Worm (Caenorhabditis elegans) whole organism, L1 larva: ENCODE results near the gene C01G12.3.

Experiments used
- C04F5.9 ChIP-seq: sonication (generic microtip); optimal IDR thresholded peaks from 2 replicates; lab custom pipeline; 2016; ENCODE audit warnings: missing genetic modification characterization, missing compliant biosample characterization
- C16A3.4 ChIP-seq: fragments of 150-350 bp; optimal IDR thresholded peaks from 2 replicates; lab custom pipeline; 2014; ENCODE audit warnings: missing biosample characterization, missing genetic modification characterization
- F16B12.6 ChIP-seq: fragments of 150-350 bp; optimal IDR thresholded peaks from 2 replicates; lab custom pipeline; 2014; ENCODE audit warnings: missing biosample characterization, missing genetic modification characterization
- Y116A8C.19 ChIP-seq: sonication (generic microtip); optimal IDR thresholded peaks from 2 replicates; lab custom pipeline; 2016; ENCODE audit warnings: missing compliant biosample characterization, missing genetic modification characterization, borderline replicate concordance
- aha-1 ChIP-seq: fragments of 150-350 bp; optimal IDR thresholded peaks from 2 replicates; lab custom pipeline; 2014; ENCODE audit warnings: missing biosample characterization, missing genetic modification characterization
- ceh-63 ChIP-seq: fragments of 200-800 bp; sonication (Bioruptor generic); optimal IDR thresholded peaks from 2 replicates; lab custom pipeline; 2018; ENCODE audit warnings: mild to moderate bottlenecking, missing genetic modification characterization, missing compliant biosample characterization
- ceh-8 ChIP-seq: fragments of 200-800 bp; sonication (Bioruptor generic); optimal IDR thresholded peaks from 2 replicates; lab custom pipeline; 2018; ENCODE audit warnings: mild to moderate bottlenecking, missing genetic modification characterization, moderate library complexity, missing compliant biosample characterization
- ceh-82 ChIP-seq, 3 experiments: fragments of 150-350 bp in 1 of 3; sonication (generic microtip) in 2 of 3; optimal IDR thresholded peaks; 2 replicates each; lab custom pipeline; 2014 to 2017; ENCODE audit warnings: missing biosample characterization in 3 of 3, missing genetic modification characterization in 3 of 3
- ceh-88 ChIP-seq: fragments of 200-800 bp; sonication (Bioruptor generic); IDR thresholded peaks from 2 replicates; pipeline ENCODE4 v1.3.6; 2022; ENCODE audit warnings: missing genetic modification characterization, missing compliant biosample characterization
- ceh-90 ChIP-seq: sonication (generic microtip); optimal IDR thresholded peaks from 2 replicates; lab custom pipeline; 2016; ENCODE audit warnings: missing genetic modification characterization, missing compliant biosample characterization
- ces-1 ChIP-seq: fragments of 150-350 bp; optimal IDR thresholded peaks from 2 replicates; lab custom pipeline; 2014; ENCODE audit warnings: missing biosample characterization, missing genetic modification reagents, missing genetic modification characterization
- dpl-1 ChIP-seq, 3 experiments: fragments of 150-350 bp in 2 of 3; sonication (generic microtip) in 1 of 3; optimal IDR thresholded peaks; 2 replicates each; lab custom pipeline; 2014 to 2017; ENCODE audit warnings: missing biosample characterization in 3 of 3, missing genetic modification characterization in 3 of 3, missing genetic modification reagents in 3 of 3
- efl-1 ChIP-seq, 4 experiments: fragments of 150-350 bp; optimal IDR thresholded peaks in 3 of 4; peaks in 1 of 4; 1 replicate in 1 of 4; 2 replicates in 3 of 4; lab custom pipeline; 2014; ENCODE audit warnings: missing biosample characterization in 2 of 4, missing genetic modification characterization in 2 of 4, missing genetic modification reagents in 2 of 4
- efl-3 ChIP-seq: fragments of 200-800 bp; sonication (Bioruptor generic); optimal IDR thresholded peaks from 2 replicates; lab custom pipeline; 2018; ENCODE audit warnings: mild to moderate bottlenecking, missing genetic modification characterization, missing compliant biosample characterization
- elt-2 ChIP-seq: sonication (generic microtip); optimal IDR thresholded peaks from 2 replicates; lab custom pipeline; 2016; ENCODE audit warnings: missing genetic modification characterization, mild to moderate bottlenecking, inconsistent platforms, missing compliant biosample characterization, missing genetic modification reagents
- elt-3 ChIP-seq, 6 experiments: fragments of 150-350 bp in 1 of 6; sonication (generic microtip); optimal IDR thresholded peaks; 2 replicates each; lab custom pipeline; 2017 to 2018; ENCODE audit warnings: missing biosample characterization in 6 of 6, missing genetic modification characterization in 6 of 6, inconsistent platforms in 1 of 6
- ets-5 ChIP-seq: fragments of 200-800 bp; sonication (Bioruptor generic); IDR thresholded peaks from 2 replicates; pipeline ENCODE4 v1.3.6; 2022; ENCODE audit warnings: missing genetic modification characterization, missing compliant biosample characterization
- fkh-10 ChIP-seq: sonication (generic microtip); optimal IDR thresholded peaks from 2 replicates; lab custom pipeline; 2017; ENCODE audit warnings: missing biosample characterization, missing genetic modification reagents, missing genetic modification characterization
- fkh-8 ChIP-seq: sonication (generic microtip); optimal IDR thresholded peaks from 2 replicates; lab custom pipeline; 2016; ENCODE audit warnings: mild to moderate bottlenecking, missing genetic modification characterization, missing compliant biosample characterization
- grh-1 ChIP-seq: fragments of 200-800 bp; sonication (Bioruptor generic); IDR thresholded peaks from 2 replicates; pipeline ENCODE4 v1.3.6; 2022; ENCODE audit warnings: missing genetic modification reagents, missing genetic modification characterization, missing compliant biosample characterization
- hlh-4 ChIP-seq: sonication (generic microtip); optimal IDR thresholded peaks from 2 replicates; lab custom pipeline; 2016; ENCODE audit warnings: mild to moderate bottlenecking, missing genetic modification characterization, missing compliant biosample characterization
- hpl-2 ChIP-seq: fragments of 150-350 bp; optimal IDR thresholded peaks from 2 replicates; lab custom pipeline; 2014; ENCODE audit warnings: missing biosample characterization, missing genetic modification reagents, missing genetic modification characterization
- irx-1 ChIP-seq: sonication (generic microtip); optimal IDR thresholded peaks from 2 replicates; lab custom pipeline; 2016; ENCODE audit warnings: missing genetic modification characterization, missing compliant biosample characterization
- isw-1 ChIP-seq: fragments of 200-800 bp; sonication (Bioruptor generic); IDR thresholded peaks from 2 replicates; pipeline ENCODE4 v1.3.6; 2022; ENCODE audit warnings: missing genetic modification characterization, missing compliant biosample characterization
- jun-1 ChIP-seq: fragments of 150-350 bp; optimal IDR thresholded peaks from 2 replicates; lab custom pipeline; 2014; ENCODE audit warnings: missing biosample characterization, missing genetic modification reagents, missing genetic modification characterization
- lin-13 ChIP-seq: fragments of 150-350 bp; optimal IDR thresholded peaks from 2 replicates; lab custom pipeline; 2014; ENCODE audit warnings: missing biosample characterization, missing genetic modification reagents, missing genetic modification characterization
- lin-14 ChIP-seq: fragments of 200-800 bp; sonication (Bioruptor generic); optimal IDR thresholded peaks from 2 replicates; lab custom pipeline; 2018; ENCODE audit warnings: mild to moderate bottlenecking, missing genetic modification characterization, moderate library complexity, missing compliant biosample characterization
- lin-15B ChIP-seq: fragments of 150-350 bp; sonication (generic microtip); optimal IDR thresholded peaks from 3 replicates; lab custom pipeline; 2014; ENCODE audit warnings: missing biosample characterization, missing genetic modification characterization
- lin-35 ChIP-seq, 2 experiments: fragments of 150-350 bp; optimal IDR thresholded peaks; 2 replicates each; lab custom pipeline; 2014; ENCODE audit warnings: missing biosample characterization in 2 of 2, missing genetic modification characterization in 2 of 2, missing genetic modification reagents in 2 of 2
- lir-3 ChIP-seq: sonication (generic microtip); optimal IDR thresholded peaks from 2 replicates; lab custom pipeline; 2016; ENCODE audit warnings: mild to moderate bottlenecking, missing genetic modification characterization, moderate library complexity, missing compliant biosample characterization; ENCODE audit not compliant: poor library complexity
- lsy-2 ChIP-seq, 2 experiments: fragments of 150-350 bp; optimal IDR thresholded peaks; 2 replicates each; lab custom pipeline; 2014; ENCODE audit warnings: missing biosample characterization in 2 of 2, missing genetic modification characterization in 2 of 2
- mab-9 ChIP-seq: fragments of 200-800 bp; sonication (Bioruptor generic); IDR thresholded peaks from 2 replicates; pipeline ENCODE4 v1.3.6; 2022; ENCODE audit warnings: missing genetic modification reagents, missing genetic modification characterization, missing compliant biosample characterization
- nhr-19 ChIP-seq: fragments of 200-800 bp; sonication (Bioruptor generic); conservative IDR thresholded peaks from 2 replicates; pipeline ENCODE4 v1.3.6; 2022; ENCODE audit warnings: missing genetic modification characterization, missing compliant biosample characterization
- nhr-20 ChIP-seq: sonication (generic microtip); optimal IDR thresholded peaks from 2 replicates; lab custom pipeline; 2016; ENCODE audit warnings: mild to moderate bottlenecking, missing genetic modification characterization, missing compliant biosample characterization
- nhr-47 ChIP-seq: sonication (generic microtip); optimal IDR thresholded peaks from 2 replicates; lab custom pipeline; 2016; ENCODE audit warnings: mild to moderate bottlenecking, missing genetic modification characterization, moderate library complexity, missing compliant biosample characterization
- nhr-71 ChIP-seq: sonication (generic microtip); optimal IDR thresholded peaks from 2 replicates; lab custom pipeline; 2016; ENCODE audit warnings: mild to moderate bottlenecking, missing genetic modification characterization, moderate library complexity, missing compliant biosample characterization
- nhr-77 ChIP-seq: fragments of 150-350 bp; optimal IDR thresholded peaks from 2 replicates; lab custom pipeline; 2014; ENCODE audit warnings: missing biosample characterization, missing genetic modification characterization
- nhr-85 ChIP-seq: sonication (generic microtip); peaks from one replicate; lab custom pipeline; 2016; ENCODE audit warnings: missing genetic modification characterization, inconsistent platforms, missing compliant biosample characterization
- rnt-1 ChIP-seq: sonication (generic microtip); optimal IDR thresholded peaks from 2 replicates; lab custom pipeline; 2016; ENCODE audit warnings: mild to moderate bottlenecking, missing genetic modification characterization, moderate library complexity, missing compliant biosample characterization
- skn-1 ChIP-seq: fragments of 150-350 bp; optimal IDR thresholded peaks from 2 replicates; lab custom pipeline; 2014; ENCODE audit warnings: missing biosample characterization, missing genetic modification characterization
- sox-4 ChIP-seq: sonication (generic microtip); optimal IDR thresholded peaks from 2 replicates; lab custom pipeline; 2016; ENCODE audit warnings: missing genetic modification characterization, missing compliant biosample characterization
- sup-37 ChIP-seq: fragments of 200-800 bp; sonication (Bioruptor generic); optimal IDR thresholded peaks from 2 replicates; lab custom pipeline; 2018; ENCODE audit warnings: mild to moderate bottlenecking, missing genetic modification characterization, missing compliant biosample characterization
- swsn-7 ChIP-seq: sonication (generic microtip); optimal IDR thresholded peaks from 2 replicates; lab custom pipeline; 2016; ENCODE audit warnings: missing genetic modification characterization, missing compliant biosample characterization
- tbx-2 ChIP-seq: sonication (generic microtip); optimal IDR thresholded peaks from 2 replicates; lab custom pipeline; 2016; ENCODE audit warnings: missing genetic modification characterization, missing compliant biosample characterization
- unc-86 ChIP-seq: sonication (generic microtip); optimal IDR thresholded peaks from 2 replicates; lab custom pipeline; 2016; ENCODE audit warnings: missing genetic modification characterization, missing compliant biosample characterization
- vab-15 ChIP-seq: sonication (generic microtip); optimal IDR thresholded peaks from 2 replicates; lab custom pipeline; 2017; ENCODE audit warnings: missing genotype, mild to moderate bottlenecking, missing genetic modification characterization, missing compliant biosample characterization
- xbp-1 ChIP-seq: sonication (generic microtip); optimal IDR thresholded peaks from 2 replicates; lab custom pipeline; 2016; ENCODE audit warnings: missing genetic modification characterization, missing compliant biosample characterization
- zip-4 ChIP-seq: fragments of 200-800 bp; sonication (Bioruptor generic); optimal IDR thresholded peaks from 2 replicates; lab custom pipeline; 2018; ENCODE audit warnings: mild to moderate bottlenecking, missing genetic modification characterization, moderate library complexity, missing compliant biosample characterization
- ztf-11 ChIP-seq, 2 experiments: sonication (generic microtip); optimal IDR thresholded peaks; 2 replicates each; lab custom pipeline; 2016 to 2017; ENCODE audit warnings: missing genetic modification characterization in 2 of 2, missing biosample characterization in 1 of 2, missing compliant biosample characterization in 1 of 2
- ztf-4 ChIP-seq: fragments of 150-350 bp; optimal IDR thresholded peaks from 2 replicates; lab custom pipeline; 2014; ENCODE audit warnings: missing biosample characterization, missing genetic modification characterization

C01G12.3 gene

ce11 chrII:14561549-14562115 lies 20.5 kb downstream of the C01G12.3 start, which contains the start of gene mog-4 (continued):
- TF ChIP-seq vab-15 (peak; percentile 91), C16A3.4 (tag; lab: Kevin White, UChicago) (peak; percentile 82), ztf-4 (tag; lab: Kevin White, UChicago) (peak; percentile 63), ceh-90 (tag; lab: Kevin White, UChicago) (peak; percentile 82), Y116A8C.19 (tag; lab: Kevin White, UChicago) (peak; percentile 59), efl-3 (GFP tag; lab: Kevin White, UChicago) (peak; percentile 73), hpl-2 (GFP tag; lab: Kevin White, UChicago) (peak; percentile 19), elt-3 (tag; optimal IDR thresholded peaks at IDR 0.05; lab: Kevin White, UChicago) (peak in 2 of 6 experiments; percentile 66 to 68), nhr-20 (peak; percentile 97), fkh-8 (tag; lab: Kevin White, UChicago) (peak; percentile 98), nhr-19 (GFP tag; lab: Robert Waterston, UW) (peak; percentile 100), sox-4 (peak; percentile 93), lin-13 (GFP tag; lab: Kevin White, UChicago) (peak; percentile 71), ceh-82 (tag; optimal IDR thresholded peaks at IDR 0.05; lab: Kevin White, UChicago) (peak; percentile 61 to 74 (median 63)), lin-15B (tag; lab: Kevin White, UChicago) (peak; percentile 73), efl-1 (optimal IDR thresholded peaks at IDR 0.05; lab: Kevin White, UChicago) (peak; percentile 85 to 86), efl-1 (GFP tag; optimal IDR thresholded peaks at IDR 0.05 in 1 of 2; lab: Kevin White, UChicago) (peak; percentile 77 to 98), ceh-88 (peak; percentile 100), swsn-7 (peak; percentile 97), dpl-1 (GFP tag; optimal IDR thresholded peaks at IDR 0.05; lab: Kevin White, UChicago) (peak; percentile 74 to 83 (median 77)), skn-1 (tag; lab: Kevin White, UChicago) (peak; percentile 33), lin-14 (peak; percentile 97), sup-37 (peak; percentile 83), zip-4 (GFP tag; lab: Kevin White, UChicago) (peak; percentile 85), rnt-1 (tag; lab: Kevin White, UChicago) (peak; percentile 96), ets-5 (GFP tag; lab: Robert Waterston, UW) (peak; percentile 92; the same call in 1 of the 2 replicates), lsy-2 (tag; optimal IDR thresholded peaks at IDR 0.05; lab: Kevin White, UChicago) (peak; percentile 98), aha-1 (peak; percentile 6), C04F5.9 (tag; lab: Kevin White, UChicago) (peak; percentile 97), nhr-47 (tag; lab: Kevin White, UChicago) (peak; percentile 99), ceh-8 (GFP tag; lab: Kevin White, UChicago) (peak; percentile 95), tbx-2 (tag; lab: Kevin White, UChicago) (peak; percentile 97), isw-1 (GFP tag; lab: Robert Waterston, UW) (peak; percentile 100), nhr-71 (tag; lab: Kevin White, UChicago) (peak; percentile 99), lir-3 (tag; lab: Kevin White, UChicago) (peak; percentile 99), nhr-77 (tag; lab: Kevin White, UChicago) (peak; percentile 95), irx-1 (peak; percentile 95), elt-2 (tag; lab: Kevin White, UChicago) (peak; percentile 86), xbp-1 (peak; percentile 96), ces-1 (GFP tag; lab: Kevin White, UChicago) (peak; percentile 34), grh-1 (peak; percentile 99), mab-9 (GFP tag; lab: Robert Waterston, UW) (peak; percentile 100), ztf-11 (tag; optimal IDR thresholded peaks at IDR 0.05; lab: Kevin White, UChicago) (peak in 1 of 2 experiments; percentile 96), jun-1 (peak; percentile 74), nhr-85 (tag; lab: Kevin White, UChicago) (peak; percentile 98), fkh-10 (GFP tag; lab: Kevin White, UChicago) (peak; percentile 65), unc-86 (tag; lab: Kevin White, UChicago) (peak; percentile 97), ceh-63 (peak; percentile 93), F16B12.6 (peak; percentile 93), lin-35 (GFP tag; optimal IDR thresholded peaks at IDR 0.05; lab: Kevin White, UChicago) (peak; percentile 69 to 86), hlh-4 (tag; lab: Kevin White, UChicago) (peak; percentile 67)
